Worm (Caenorhabditis elegans): ENCODE measurements around the gene F41H10.12.

- TF ChIP-seq egl-27 (tag; optimal IDR thresholded peaks at IDR 0.05) (no peak), unc-39 (tag; optimal IDR thresholded peaks at IDR 0.05) (no peak), daf-12 (tag; optimal IDR thresholded peaks at IDR 0.05) (no peak), ztf-11 (tag; optimal IDR thresholded peaks at IDR 0.05) (no peak), unc-62 (GFP tag; optimal IDR thresholded peaks at IDR 0.05) (no peak), lsy-12 (tag; optimal IDR thresholded peaks at IDR 0.05) (no peak), elt-3 (tag; optimal IDR thresholded peaks at IDR 0.05) (no peak), ceh-82 (tag; optimal IDR thresholded peaks at IDR 0.05) (no peak), lin-39 (tag; optimal IDR thresholded peaks at IDR 0.05) (no peak), elt-2 (tag; optimal IDR thresholded peaks at IDR 0.05) (no peak)
Observed at ce11 chrIV:5354124-5354523, 31.0 kb upstream of the F41H10.12 start, which contains the start of gene Y4C6B.1.

Data from whole organism, L3 larva.